Fruit fly (Drosophila melanogaster): Measurements from ENCODE around the gene CG3609.

CG3609 gene

DNA sequence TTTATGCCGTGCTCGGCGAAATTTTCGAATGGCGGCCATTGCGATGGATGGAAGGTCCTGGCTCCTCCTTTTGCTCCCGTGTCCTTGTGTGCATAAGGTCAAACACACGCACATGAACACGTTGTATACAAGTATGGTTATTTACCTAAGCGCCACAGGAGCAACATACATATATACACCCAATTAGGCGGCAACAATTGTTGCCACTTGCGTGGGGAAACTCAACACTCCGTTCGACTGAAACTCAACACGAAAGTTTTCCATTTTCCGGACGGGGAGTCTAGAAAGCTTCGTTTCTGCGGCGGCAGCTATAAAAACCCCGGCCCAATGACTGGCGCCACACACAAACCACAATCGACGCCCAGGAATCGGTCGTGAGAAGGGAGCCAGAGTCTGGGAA lies 16.9 kb upstream of the CG3609 start, which contains the start of gene CG46448:
Gene CG46448 (plus strand): TSS at position 340 of the 400 bp plus-strand sequence.
- TF ChIP-seq cnc (optimal IDR thresholded peaks at IDR 0.05) (no peak), Crg-1 (GFP tag; optimal IDR thresholded peaks at IDR 0.05) (no peak), kay (GFP tag; ENCODE audit: borderline replicate concordance) (no peak), CG1620 (GFP tag; optimal IDR thresholded peaks at IDR 0.05) (no peak)

- TF ChIP-seq cnc (optimal IDR thresholded peaks at IDR 0.05) (no peak), CG14711 (tag; optimal IDR thresholded peaks at IDR 0.05) (no peak), CG7045 (GFP tag; optimal IDR thresholded peaks at IDR 0.05) (no peak), CG12768 (GFP tag; optimal IDR thresholded peaks at IDR 0.05) (no peak), Mnt (GFP tag; optimal IDR thresholded peaks at IDR 0.05) (no peak), pad (GFP tag; optimal IDR thresholded peaks at IDR 0.05) (no peak), kay (GFP tag; ENCODE audit: borderline replicate concordance) (no peak), toe (GFP tag; optimal IDR thresholded peaks at IDR 0.05) (no peak), Crg-1 (GFP tag; optimal IDR thresholded peaks at IDR 0.05) (no peak), cic (GFP tag; optimal IDR thresholded peaks at IDR 0.05) (no peak), ovo (GFP tag; optimal IDR thresholded peaks at IDR 0.05) (no peak), bab1 (GFP tag; optimal IDR thresholded peaks at IDR 0.05) (no peak), CG1620 (GFP tag; optimal IDR thresholded peaks at IDR 0.05) (no peak), Clk (GFP tag; optimal IDR thresholded peaks at IDR 0.05) (no peak)
Observed at dm6 chr2L:2390589-2390988, 16.2 kb upstream of the CG3609 start, which contains the start of gene CG43750. Gene CG43750, minus strand, starts transcription at chr2L:2390689.

- TF ChIP-seq CG14711 (tag; optimal IDR thresholded peaks at IDR 0.05): no peak
- TF ChIP-seq bab1 (GFP tag; optimal IDR thresholded peaks at IDR 0.05): no peak
- TF ChIP-seq Mnt (GFP tag; optimal IDR thresholded peaks at IDR 0.05): no peak
- TF ChIP-seq Hr96 (GFP tag; optimal IDR thresholded peaks at IDR 0.05): no peak
- TF ChIP-seq ovo (GFP tag; optimal IDR thresholded peaks at IDR 0.05): no peak
- no peak for TF ChIP-seq CG33017 (tag; optimal IDR thresholded peaks at IDR 0.05)
- TF ChIP-seq CG7101 (tag; optimal IDR thresholded peaks at IDR 0.05): no peak
- no peak for TF ChIP-seq CG5204 (GFP tag; optimal IDR thresholded peaks at IDR 0.05)
- no peak for TF ChIP-seq tj (GFP tag; optimal IDR thresholded peaks at IDR 0.05)
- TF ChIP-seq toe (GFP tag; optimal IDR thresholded peaks at IDR 0.05): no peak
- TF ChIP-seq Clk (GFP tag; optimal IDR thresholded peaks at IDR 0.05): no peak
- TF ChIP-seq CG12768 (GFP tag; optimal IDR thresholded peaks at IDR 0.05): no peak
- TF ChIP-seq cnc (optimal IDR thresholded peaks at IDR 0.05): no peak
- TF ChIP-seq pad (GFP tag; optimal IDR thresholded peaks at IDR 0.05): no peak
- TF ChIP-seq CG1620 (GFP tag; optimal IDR thresholded peaks at IDR 0.05): no peak
Observed at dm6 chr2L:2385692-2386091, 11.3 kb upstream of the CG3609 start, which contains the start of gene CG3557. Gene CG3557, minus strand, starts transcription at chr2L:2385792.

- TF ChIP-seq bab1 (GFP tag; optimal IDR thresholded peaks at IDR 0.05) (peak; percentile 18), Crg-1 (GFP tag; optimal IDR thresholded peaks at IDR 0.05) (no peak)
Observed at dm6 chr2L:2382971-2383370, 8.5 kb upstream of the CG3609 start, which contains the start of gene PIG-Wa. Gene PIG-Wa, plus strand, starts transcription at chr2L:2383202.

DNA sequence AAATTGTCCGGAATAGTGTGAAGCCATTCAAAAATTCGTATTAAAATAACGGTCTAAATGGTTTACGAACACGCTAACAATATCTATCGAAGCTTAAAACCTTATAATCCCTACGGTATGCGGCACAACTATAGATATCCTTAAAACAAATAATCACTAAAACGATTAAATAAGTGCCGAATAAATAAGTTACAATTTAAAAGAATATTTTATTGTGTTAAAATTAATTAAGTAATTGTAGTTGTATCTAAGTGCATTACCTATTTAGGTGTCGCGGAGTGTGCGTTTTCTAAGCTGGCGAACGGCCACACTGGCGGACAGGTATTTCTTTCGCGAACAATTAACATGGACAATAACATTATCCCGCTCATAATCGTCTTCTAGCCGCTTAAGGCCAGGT lies 6.4 kb upstream of the CG3609 start, which contains the start of gene Eogt:
Gene Eogt (plus strand): TSS at position 293 of the 400 bp plus-strand sequence.
- TF ChIP-seq CG12768 (GFP tag; optimal IDR thresholded peaks at IDR 0.05): peak; percentile 90
- peak; percentile 55 for TF ChIP-seq Hr96 (GFP tag; optimal IDR thresholded peaks at IDR 0.05)
- peak; percentile 57 for TF ChIP-seq Clk (GFP tag; optimal IDR thresholded peaks at IDR 0.05)
- peak; percentile 55 for TF ChIP-seq tj (GFP tag; optimal IDR thresholded peaks at IDR 0.05)
- TF ChIP-seq bab1 (GFP tag; optimal IDR thresholded peaks at IDR 0.05): peak; percentile 88
- TF ChIP-seq CG33017 (tag; optimal IDR thresholded peaks at IDR 0.05): peak; percentile 97
- no peak for TF ChIP-seq kay (GFP tag; ENCODE audit: borderline replicate concordance)
- TF ChIP-seq cnc (optimal IDR thresholded peaks at IDR 0.05): no peak
- peak; percentile 75 for TF ChIP-seq pad (GFP tag; optimal IDR thresholded peaks at IDR 0.05)
- peak; percentile 17 for TF ChIP-seq cic (GFP tag; optimal IDR thresholded peaks at IDR 0.05)
- peak; percentile 64 for TF ChIP-seq ovo (GFP tag; optimal IDR thresholded peaks at IDR 0.05)
- peak; percentile 84 for TF ChIP-seq Crg-1 (GFP tag; optimal IDR thresholded peaks at IDR 0.05)
- peak; percentile 83 for TF ChIP-seq toe (GFP tag; optimal IDR thresholded peaks at IDR 0.05)
- peak; percentile 96 for TF ChIP-seq CG7101 (tag; optimal IDR thresholded peaks at IDR 0.05)
- TF ChIP-seq CG5204 (GFP tag; optimal IDR thresholded peaks at IDR 0.05): peak; percentile 77
- peak; percentile 82 for TF ChIP-seq CG11617 (GFP tag; optimal IDR thresholded peaks at IDR 0.05)
- peak; percentile 89 for TF ChIP-seq CG7045 (GFP tag; optimal IDR thresholded peaks at IDR 0.05)
- TF ChIP-seq CG14711 (tag; optimal IDR thresholded peaks at IDR 0.05): peak; percentile 90
- TF ChIP-seq Mnt (GFP tag; optimal IDR thresholded peaks at IDR 0.05): peak; percentile 61
- TF ChIP-seq CG1620 (GFP tag; optimal IDR thresholded peaks at IDR 0.05): peak; percentile 69

DNA sequence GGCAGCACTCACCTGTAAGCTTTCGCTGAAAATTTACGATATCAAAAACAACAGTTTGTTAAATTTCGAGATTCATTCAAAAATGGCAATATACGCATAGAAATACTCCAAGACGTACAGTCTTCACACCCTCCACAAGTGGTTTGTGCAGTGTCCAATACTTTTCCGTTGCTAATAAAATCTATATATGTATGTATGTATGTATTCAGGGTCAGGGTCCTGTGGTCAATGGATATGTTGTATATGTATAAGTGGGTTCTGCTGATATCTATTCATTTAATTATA lies 1.9 kb upstream of the CG3609 start:
- peak; percentile 66 for TF ChIP-seq cic (GFP tag; optimal IDR thresholded peaks at IDR 0.05)
- no peak for TF ChIP-seq bab1 (GFP tag; optimal IDR thresholded peaks at IDR 0.05)

DNA sequence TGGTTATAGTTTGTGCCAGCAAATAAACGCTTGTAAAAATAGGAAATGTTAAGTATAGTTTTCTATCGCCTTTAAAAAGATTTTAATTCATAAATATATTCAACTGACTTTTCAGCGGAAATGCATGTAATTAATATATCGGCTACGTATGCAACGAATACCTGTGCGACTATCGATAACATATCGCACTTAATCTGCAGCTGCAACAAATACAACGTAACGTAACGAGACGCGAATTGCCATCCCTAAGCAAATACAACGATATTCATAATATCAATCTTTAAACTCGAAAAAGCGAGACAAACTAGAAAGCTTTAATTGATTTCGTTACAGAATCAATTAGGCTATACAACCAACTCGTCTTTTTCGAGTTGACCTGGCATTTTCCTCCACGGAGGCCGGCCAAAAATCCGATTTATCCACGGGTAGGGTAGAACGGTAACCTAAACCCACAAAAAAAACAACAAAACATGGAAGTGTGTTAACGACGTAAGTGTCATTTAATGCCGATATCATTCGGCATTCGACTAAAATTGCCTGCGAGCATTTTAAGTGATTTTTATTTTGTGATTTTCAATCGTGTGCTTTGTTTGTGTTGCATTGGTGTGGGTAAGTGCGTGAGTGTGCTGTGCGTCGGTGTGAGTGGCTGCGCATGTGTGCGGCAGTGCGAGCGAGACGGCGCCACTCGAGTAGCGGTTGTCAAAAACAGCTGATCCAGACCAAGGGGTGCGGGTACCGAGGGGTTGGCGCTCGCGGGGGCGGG lies 1.4 kb upstream of the CG3609 start, which contains the start of gene Atxn7:
Gene Atxn7 (plus strand): TSS at position 187 of the 763 bp plus-strand sequence.
- TF ChIP-seq Clk (GFP tag; optimal IDR thresholded peaks at IDR 0.05): peak; percentile 12
- peak; percentile 87 for TF ChIP-seq CG7101 (tag; optimal IDR thresholded peaks at IDR 0.05)
- TF ChIP-seq cnc (optimal IDR thresholded peaks at IDR 0.05): no peak
- peak; percentile 39 for TF ChIP-seq CG14711 (tag; optimal IDR thresholded peaks at IDR 0.05)
- TF ChIP-seq pad (GFP tag; optimal IDR thresholded peaks at IDR 0.05): peak; percentile 91
- TF ChIP-seq CG33017 (tag; optimal IDR thresholded peaks at IDR 0.05): peak; percentile 76
- TF ChIP-seq CG11617 (GFP tag; optimal IDR thresholded peaks at IDR 0.05): peak; percentile 82
- no peak for TF ChIP-seq kay (GFP tag; ENCODE audit: borderline replicate concordance)
- TF ChIP-seq bab1 (GFP tag; optimal IDR thresholded peaks at IDR 0.05): peak; percentile 88
- peak; percentile 28 for TF ChIP-seq CG12768 (GFP tag; optimal IDR thresholded peaks at IDR 0.05)
- TF ChIP-seq Crg-1 (GFP tag; optimal IDR thresholded peaks at IDR 0.05): peak; percentile 84
- TF ChIP-seq CG1620 (GFP tag; optimal IDR thresholded peaks at IDR 0.05): peak; percentile 80
- peak; percentile 92 for TF ChIP-seq ovo (GFP tag; optimal IDR thresholded peaks at IDR 0.05)
- peak; percentile 70 for TF ChIP-seq Mnt (GFP tag; optimal IDR thresholded peaks at IDR 0.05)
- TF ChIP-seq Hr96 (GFP tag; optimal IDR thresholded peaks at IDR 0.05): peak; percentile 80
- TF ChIP-seq tj (GFP tag; optimal IDR thresholded peaks at IDR 0.05): peak; percentile 49
- peak; percentile 74 for TF ChIP-seq CG7045 (GFP tag; optimal IDR thresholded peaks at IDR 0.05)
- peak; percentile 49 for TF ChIP-seq cic (GFP tag; optimal IDR thresholded peaks at IDR 0.05)
- peak; percentile 80 for TF ChIP-seq toe (GFP tag; optimal IDR thresholded peaks at IDR 0.05)
- peak; percentile 75 for TF ChIP-seq CG5204 (GFP tag; optimal IDR thresholded peaks at IDR 0.05)

All from whole organism, adult.